Worm (Caenorhabditis elegans) whole organism, L2 larva: Measurements from ENCODE around the gene clec-160.

ENCODE experiments used
- elt-1 ChIP-seq: fragments of 150-350 bp; optimal IDR thresholded peaks from 2 replicates; lab custom pipeline; 2014; ENCODE audit warnings: missing biosample characterization, missing genetic modification characterization
- lin-13 ChIP-seq: fragments of 150-350 bp; optimal IDR thresholded peaks from 2 replicates; lab custom pipeline; 2014; ENCODE audit warnings: missing biosample characterization, missing genetic modification reagents, missing genetic modification characterization
- nhr-11 ChIP-seq: fragments of 150-350 bp; optimal IDR thresholded peaks from 2 replicates; lab custom pipeline; 2014; ENCODE audit warnings: missing biosample characterization, missing genetic modification characterization
- nhr-237 ChIP-seq: fragments of 150-350 bp; optimal IDR thresholded peaks from 2 replicates; lab custom pipeline; 2014; ENCODE audit warnings: missing biosample characterization, missing genetic modification characterization
- nhr-25 ChIP-seq: fragments of 150-350 bp; sonication (generic microtip); optimal IDR thresholded peaks from 3 replicates; lab custom pipeline; 2014; ENCODE audit warnings: missing biosample characterization, missing genetic modification characterization
- skn-1 ChIP-seq: sonication (generic microtip); optimal IDR thresholded peaks from 2 replicates; lab custom pipeline; 2017; ENCODE audit warnings: missing biosample characterization, missing genetic modification characterization

- TF ChIP-seq nhr-11 (tag; lab: Kevin White, UChicago) (no peak), elt-1 (tag; lab: Kevin White, UChicago) (no peak), skn-1 (tag; lab: Kevin White, UChicago) (no peak), lin-13 (GFP tag; lab: Kevin White, UChicago) (no peak), nhr-237 (tag; lab: Kevin White, UChicago) (no peak), nhr-25 (tag; lab: Kevin White, UChicago) (no peak)
These were observed 45.5 kb upstream of the clec-160 start for ce11 chrIII:8321225-8321624.
